Worm (Caenorhabditis elegans): ENCODE data around the gene C49H3.12.

- TF ChIP-seq elt-1 (tag; optimal IDR thresholded peaks at IDR 0.05): no peak
- TF ChIP-seq lin-11 (tag; optimal IDR thresholded peaks at IDR 0.05): no peak
- no peak for TF ChIP-seq elt-3 (tag; optimal IDR thresholded peaks at IDR 0.05)
Observed at ce11 chrIV:7956643-7957317, 29.7 kb upstream of the C49H3.12 start, which contains the start of gene csr-1.

Data from whole organism, L2 larva.